Fruit fly (Drosophila melanogaster) whole organism, embryonic: Measurements from ENCODE around the gene fln.

ENCODE experiments used
- B-H2 ChIP-seq: fragments of 200-800 bp; sonication (Bioruptor generic); optimal IDR thresholded peaks from 2 replicates; lab custom pipeline; 2018; ENCODE audit warnings: missing biosample characterization, mild to moderate bottlenecking, missing genetic modification characterization
- CG1024 ChIP-seq: fragments of 200-800 bp; sonication (Bioruptor generic); IDR thresholded peaks from 2 replicates; pipeline ENCODE4 v1.3.6; 2022; ENCODE audit warnings: missing biosample characterization, missing genetic modification characterization
- CG10959 ChIP-seq: fragments of 200-800 bp; sonication (Bioruptor generic); IDR thresholded peaks from 2 replicates; pipeline ENCODE4 v1.3.6; 2022; ENCODE audit warnings: missing biosample characterization, missing genetic modification characterization
- CG11560 ChIP-seq: fragments of 200-800 bp; sonication (Bioruptor generic); IDR thresholded peaks from 3 replicates; pipeline ENCODE4 v1.3.6; 2022; ENCODE audit warnings: missing biosample characterization, missing genetic modification characterization
- CG14050 ChIP-seq: fragments of 200-800 bp; sonication (Bioruptor generic); IDR thresholded peaks from 3 replicates; pipeline ENCODE4 v1.3.6; 2022; ENCODE audit warnings: missing biosample characterization, missing genetic modification characterization
- CG1529 ChIP-seq: fragments of 200-800 bp; sonication (Bioruptor generic); optimal IDR thresholded peaks from 3 replicates; lab custom pipeline; 2018; ENCODE audit warnings: missing biosample characterization, missing genetic modification characterization
- CG1602 ChIP-seq: fragments of 200-800 bp; sonication (Bioruptor generic); optimal IDR thresholded peaks from 3 replicates; lab custom pipeline; 2016; ENCODE audit warnings: missing biosample characterization, missing genetic modification characterization
- CG16779 ChIP-seq: fragments of 200-800 bp; sonication (Bioruptor generic); IDR thresholded peaks from 2 replicates; pipeline ENCODE4 v1.3.6; 2022; ENCODE audit warnings: missing biosample characterization, missing genetic modification characterization
- CG17361 ChIP-seq: fragments of 200-800 bp; sonication (Bioruptor generic); IDR thresholded peaks from 3 replicates; pipeline ENCODE4 v1.3.6; 2022; ENCODE audit warnings: missing biosample characterization, missing genetic modification characterization
- CG18262 ChIP-seq: fragments of 200-800 bp; optimal IDR thresholded peaks from 3 replicates; lab custom pipeline; 2019; ENCODE audit warnings: missing biosample characterization, mild to moderate bottlenecking, missing genetic modification characterization, moderate library complexity
- CG3065 ChIP-seq: fragments of 200-800 bp; sonication (Bioruptor generic); optimal IDR thresholded peaks from 2 replicates; lab custom pipeline; 2016; ENCODE audit warnings: missing biosample characterization, missing genetic modification characterization
- CG5245 ChIP-seq: fragments of 200-800 bp; sonication (Bioruptor generic); optimal IDR thresholded peaks from 3 replicates; lab custom pipeline; 2016; ENCODE audit warnings: missing biosample characterization, missing genetic modification characterization
- CG6854 ChIP-seq: fragments of 200-800 bp; sonication (Bioruptor generic); optimal IDR thresholded peaks from 3 replicates; lab custom pipeline; 2017; ENCODE audit warnings: missing biosample characterization, mild to moderate bottlenecking, missing genetic modification characterization
- CG7745 ChIP-seq: fragments of 200-800 bp; sonication (Bioruptor generic); optimal IDR thresholded peaks from 2 replicates; lab custom pipeline; 2018; ENCODE audit warnings: missing biosample characterization, mild to moderate bottlenecking, missing genetic modification characterization, moderate library complexity
- Chrac-16 ChIP-seq: fragments of 200-800 bp; sonication (Bioruptor generic); optimal IDR thresholded peaks from 3 replicates; lab custom pipeline; 2016; ENCODE audit warnings: missing biosample characterization, missing genetic modification characterization
- Dip3 ChIP-seq: fragments of 200-800 bp; sonication (Bioruptor generic); optimal IDR thresholded peaks from 3 replicates; lab custom pipeline; 2016; ENCODE audit warnings: missing biosample characterization, missing genetic modification characterization
- Fer2 ChIP-seq: fragments of 200-800 bp; sonication (Bioruptor generic); optimal IDR thresholded peaks from 2 replicates; lab custom pipeline; 2018; ENCODE audit warnings: missing biosample characterization, mild to moderate bottlenecking, missing genetic modification characterization, moderate library complexity
- GATAe ChIP-seq: fragments of 200-800 bp; sonication (Bioruptor generic); conservative IDR thresholded peaks from 2 replicates; pipeline ENCODE4 v1.3.6; 2022; ENCODE audit warnings: missing biosample characterization, missing genetic modification characterization
- HLHmδ ChIP-seq: fragments of 200-800 bp; sonication (Bioruptor generic); optimal IDR thresholded peaks from 2 replicates; lab custom pipeline; 2018; ENCODE audit warnings: missing biosample characterization, mild to moderate bottlenecking, missing genetic modification characterization, moderate library complexity
- Hr78 ChIP-seq, 2 experiments: fragments of 200-800 bp in 1 of 2; fragments of >200 bp in 1 of 2; sonication (Bioruptor generic) in 1 of 2; optimal IDR thresholded peaks; 2 replicates each; lab custom pipeline; 2017 to 2019; ENCODE audit warnings: missing biosample characterization in 2 of 2, missing genetic modification characterization in 2 of 2, mild to moderate bottlenecking in 1 of 2, moderate library complexity in 1 of 2
- Rfx ChIP-seq: fragments of 200-800 bp; sonication (Bioruptor generic); IDR thresholded peaks from 2 replicates; pipeline ENCODE4 v1.3.6; 2022; ENCODE audit warnings: missing biosample characterization, missing genetic modification characterization
- Sox100B ChIP-seq: fragments of 200-800 bp; sonication (Bioruptor generic); optimal IDR thresholded peaks from 3 replicates; lab custom pipeline; 2018; ENCODE audit warnings: missing biosample characterization, mild to moderate bottlenecking, missing genetic modification characterization
- Sry-δ ChIP-seq: fragments of 200-800 bp; sonication (Bioruptor generic); optimal IDR thresholded peaks from 2 replicates; lab custom pipeline; 2016; ENCODE audit warnings: missing biosample characterization, missing genetic modification characterization
- al ChIP-seq: fragments of 200-800 bp; sonication (Bioruptor generic); IDR thresholded peaks from 2 replicates; pipeline ENCODE4 v1.3.6; 2022; ENCODE audit warnings: missing biosample characterization, missing genetic modification characterization
- aop ChIP-seq: fragments of 200-800 bp; sonication (Bioruptor generic); IDR thresholded peaks from 2 replicates; pipeline ENCODE4 v1.3.6; 2022; ENCODE audit warnings: missing biosample characterization, missing genetic modification characterization
- bowl ChIP-seq: fragments of 200-800 bp; sonication (Bioruptor generic); IDR thresholded peaks from 2 replicates; pipeline ENCODE4 v1.3.6; 2022; ENCODE audit warnings: missing biosample characterization, missing genetic modification characterization
- cas ChIP-seq: fragments of 200-800 bp; sonication (Bioruptor generic); IDR thresholded peaks from 2 replicates; pipeline ENCODE4 v1.3.6; 2022; ENCODE audit warnings: missing biosample characterization, missing genetic modification characterization
- dimm ChIP-seq: fragments of 200-800 bp; sonication (Bioruptor generic); IDR thresholded peaks from 2 replicates; pipeline ENCODE4 v1.3.6; 2022; ENCODE audit warnings: missing biosample characterization, missing genetic modification characterization
- disco-r ChIP-seq: fragments of 200-800 bp; sonication (Bioruptor generic); optimal IDR thresholded peaks from 2 replicates; lab custom pipeline; 2016; ENCODE audit warnings: missing biosample characterization, missing genetic modification characterization
- dpn ChIP-seq, 2 experiments: fragments of 200-800 bp; sonication (Bioruptor generic); optimal IDR thresholded peaks; 3 replicates each; lab custom pipeline; 2016; ENCODE audit warnings: missing biosample characterization in 2 of 2, missing genetic modification characterization in 2 of 2
- exex ChIP-seq: fragments of 200-800 bp; sonication (Bioruptor generic); optimal IDR thresholded peaks from 4 replicates; lab custom pipeline; 2018; ENCODE audit warnings: missing biosample characterization, mild to moderate bottlenecking, missing genetic modification characterization, moderate library complexity
- fd3F ChIP-seq: fragments of 200-800 bp; sonication (Bioruptor generic); optimal IDR thresholded peaks from 2 replicates; lab custom pipeline; 2018; ENCODE audit warnings: missing biosample characterization, mild to moderate bottlenecking, missing genetic modification characterization, moderate library complexity
- fru ChIP-seq: fragments of >200 bp; optimal IDR thresholded peaks from 2 replicates; lab custom pipeline; 2017
- fu2 ChIP-seq: fragments of 200-800 bp; sonication (Bioruptor generic); optimal IDR thresholded peaks from 2 replicates; lab custom pipeline; 2016; ENCODE audit warnings: missing biosample characterization, missing genetic modification characterization
- gcm2 ChIP-seq: fragments of 200-800 bp; sonication (Bioruptor generic); optimal IDR thresholded peaks from 2 replicates; lab custom pipeline; 2016; ENCODE audit warnings: missing biosample characterization, missing genetic modification characterization
- inv ChIP-seq: fragments of 200-800 bp; sonication (Bioruptor generic); IDR thresholded peaks from 2 replicates; pipeline ENCODE4 v1.3.6; 2022; ENCODE audit warnings: missing biosample characterization, missing genetic modification characterization; ENCODE audit not compliant: partially characterized antibody
- jumu ChIP-seq: fragments of 200-800 bp; sonication (Bioruptor generic); optimal IDR thresholded peaks from 3 replicates; lab custom pipeline; 2016; ENCODE audit warnings: missing biosample characterization, missing genetic modification characterization
- klu ChIP-seq: fragments of 200-800 bp; sonication (Bioruptor generic); IDR thresholded peaks from 2 replicates; pipeline ENCODE4 v1.3.6; 2022; ENCODE audit warnings: missing biosample characterization, missing genetic modification characterization
- lola ChIP-seq, 3 experiments: fragments of >200 bp in 2 of 3; fragments of 200-800 bp in 1 of 3; sonication (Bioruptor generic) in 1 of 3; optimal IDR thresholded peaks; 2 replicates each; lab custom pipeline; 2017 to 2019; ENCODE audit warnings: missing biosample characterization in 3 of 3, missing genetic modification characterization in 3 of 3, mild to moderate bottlenecking in 1 of 3, moderate library complexity in 1 of 3
- lov ChIP-seq, 2 experiments: fragments of 200-800 bp in 1 of 2; fragments of >200 bp in 1 of 2; sonication (Bioruptor generic) in 1 of 2; IDR thresholded peaks in 1 of 2; optimal IDR thresholded peaks in 1 of 2; 2 replicates in 1 of 2; 3 replicates in 1 of 2; pipeline versions ENCODE4 v1.3.6 to Lab custom; 2017 to 2022; ENCODE audit warnings: missing biosample characterization in 1 of 2, missing genetic modification characterization in 1 of 2
- mam ChIP-seq: fragments of 200-800 bp; sonication (Bioruptor generic); optimal IDR thresholded peaks from 3 replicates; lab custom pipeline; 2016; ENCODE audit warnings: missing biosample characterization, missing genetic modification characterization
- nmo ChIP-seq: fragments of 200-800 bp; sonication (Bioruptor generic); optimal IDR thresholded peaks from 2 replicates; lab custom pipeline; 2018; ENCODE audit warnings: missing biosample characterization, mild to moderate bottlenecking, missing genetic modification characterization, moderate library complexity
- pb ChIP-seq: fragments of 200-800 bp; sonication (Bioruptor generic); optimal IDR thresholded peaks from 3 replicates; lab custom pipeline; 2016; ENCODE audit warnings: missing biosample characterization, missing genetic modification characterization
- prd ChIP-seq, 3 experiments: fragments of >200 bp in 2 of 3; fragments of 200-800 bp in 1 of 3; sonication (Bioruptor generic) in 1 of 3; optimal IDR thresholded peaks in 2 of 3; IDR thresholded peaks in 1 of 3; 2 replicates in 2 of 3; 3 replicates in 1 of 3; pipeline versions ENCODE4 v1.3.6 to Lab custom; 2017 to 2022; ENCODE audit warnings: missing biosample characterization in 1 of 3, missing genetic modification characterization in 1 of 3
- schlank ChIP-seq: fragments of 200-800 bp; sonication (Bioruptor generic); optimal IDR thresholded peaks from 2 replicates; lab custom pipeline; 2018; ENCODE audit warnings: missing biosample characterization, mild to moderate bottlenecking, missing genetic modification characterization
- tap ChIP-seq: fragments of 200-800 bp; optimal IDR thresholded peaks from 3 replicates; lab custom pipeline; 2019; ENCODE audit warnings: missing biosample characterization, mild to moderate bottlenecking, missing genetic modification characterization, moderate library complexity
- tio ChIP-seq: fragments of 200-800 bp; sonication (Bioruptor generic); optimal IDR thresholded peaks from 2 replicates; lab custom pipeline; 2017; ENCODE audit warnings: missing biosample characterization, missing genetic modification characterization, inconsistent platforms
- tll ChIP-seq, 2 experiments: fragments of 200-800 bp in 1 of 2; fragments of >200 bp in 1 of 2; sonication (Bioruptor generic) in 1 of 2; optimal IDR thresholded peaks; 2 replicates each; lab custom pipeline; 2017 to 2019; ENCODE audit warnings: missing biosample characterization in 2 of 2, missing genetic modification characterization in 2 of 2, mild to moderate bottlenecking in 1 of 2, moderate library complexity in 1 of 2
- trem ChIP-seq: fragments of 200-800 bp; optimal IDR thresholded peaks from 3 replicates; lab custom pipeline; 2019; ENCODE audit warnings: missing biosample characterization, mild to moderate bottlenecking, missing genetic modification characterization, moderate library complexity
- wek ChIP-seq: fragments of 200-800 bp; sonication (Bioruptor generic); optimal IDR thresholded peaks from 3 replicates; lab custom pipeline; 2018; ENCODE audit warnings: missing biosample characterization, mild to moderate bottlenecking, missing genetic modification characterization, moderate library complexity

The fln gene

DNA sequence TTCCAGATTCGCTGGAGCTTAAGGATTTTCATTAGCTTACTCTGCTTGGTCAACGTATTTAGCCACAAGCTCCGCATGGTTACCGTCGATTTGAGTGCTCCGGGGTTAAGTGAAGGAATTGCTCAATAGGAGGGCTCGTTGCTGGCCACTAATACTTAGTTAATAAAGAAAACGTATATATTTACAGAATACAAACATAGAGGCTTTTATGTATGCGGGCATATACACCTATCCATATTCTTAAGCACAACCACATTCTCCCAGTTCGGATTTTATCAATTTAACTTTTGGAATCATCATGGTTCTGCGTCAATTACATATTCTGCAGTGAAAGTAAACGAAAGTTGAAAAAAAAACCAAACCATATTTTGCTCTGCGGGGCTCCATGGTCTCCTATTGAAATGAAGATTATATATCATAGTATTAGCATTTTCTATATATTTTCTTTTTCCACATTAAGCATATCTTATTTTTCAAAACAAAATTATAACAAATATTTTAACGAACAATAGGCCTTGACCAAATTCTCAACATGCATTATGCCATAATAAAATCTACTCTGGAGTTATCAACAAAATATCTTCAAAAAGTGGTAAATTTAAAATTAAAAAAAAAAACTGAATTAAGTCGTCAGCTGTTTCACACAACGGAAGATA lies 9.2 kb upstream of the fln start, which contains the start of the genes Tom20 and Gabat (continued):
- TF ChIP-seq tll (GFP tag; optimal IDR thresholded peaks at IDR 0.05; lab: Kevin White, UChicago): no peak
- no peak for TF ChIP-seq CG5245 (GFP tag; lab: Kevin White, UChicago)
- peak; percentile 13 for TF ChIP-seq exex (tag; lab: Kevin White, UChicago)
- no peak for TF ChIP-seq lov (optimal IDR thresholded peaks at IDR 0.05; lab: Kevin White, UChicago)
- TF ChIP-seq lov (GFP tag; IDR thresholded peaks at IDR 0.05; lab: Robert Waterston, UW): no peak
- TF ChIP-seq Rfx (GFP tag; lab: Robert Waterston, UW): no peak
- no peak for TF ChIP-seq prd (optimal IDR thresholded peaks at IDR 0.05; lab: Kevin White, UChicago)
- TF ChIP-seq prd (GFP tag; IDR thresholded peaks at IDR 0.05; lab: Robert Waterston, UW): no peak
- no peak for TF ChIP-seq Dip3 (GFP tag; lab: Kevin White, UChicago)
- TF ChIP-seq tap (tag; lab: Kevin White, UChicago): no peak
- no peak for TF ChIP-seq CG1024 (GFP tag; lab: Robert Waterston, UW)
- TF ChIP-seq tio: no peak
- no peak for TF ChIP-seq HLHmδ (GFP tag; lab: Kevin White, UChicago)
- no peak for TF ChIP-seq GATAe (GFP tag; lab: Robert Waterston, UW)
- peak; percentile 26 for TF ChIP-seq Sox100B (GFP tag; lab: Kevin White, UChicago)
- no peak for TF ChIP-seq Sry-δ (GFP tag; lab: Kevin White, UChicago)
- TF ChIP-seq schlank: no peak
- no peak for TF ChIP-seq CG18262 (tag; lab: Kevin White, UChicago)
- no peak for TF ChIP-seq wek (GFP tag; lab: Kevin White, UChicago)
- no peak for TF ChIP-seq fu2 (GFP tag; lab: Kevin White, UChicago)
- TF ChIP-seq gcm2: no peak
- TF ChIP-seq fru (lab: Kevin White, UChicago): no peak
- TF ChIP-seq klu (GFP tag; lab: Robert Waterston, UW): no peak
- no peak for TF ChIP-seq CG1529 (GFP tag; lab: Kevin White, UChicago)
- peak; percentile 12 for TF ChIP-seq fd3F (GFP tag; lab: Kevin White, UChicago)
- no peak for TF ChIP-seq bowl (GFP tag; lab: Robert Waterston, UW)
- TF ChIP-seq CG6854: no peak
- no peak for TF ChIP-seq CG1602 (GFP tag; lab: Kevin White, UChicago)
- no peak for TF ChIP-seq inv (GFP tag; lab: Robert Waterston, UW)
- no peak for TF ChIP-seq CG10959 (GFP tag; lab: Robert Waterston, UW)
- TF ChIP-seq B-H2 (GFP tag; lab: Kevin White, UChicago): peak; percentile 42
- no peak for TF ChIP-seq al (GFP tag; lab: Robert Waterston, UW)
- TF ChIP-seq CG17361 (GFP tag; lab: Robert Waterston, UW): no peak
- TF ChIP-seq cas (GFP tag; lab: Robert Waterston, UW): no peak
- TF ChIP-seq CG7745 (tag; lab: Kevin White, UChicago): no peak
- TF ChIP-seq trem (tag; lab: Kevin White, UChicago): no peak
- no peak for TF ChIP-seq disco-r
- TF ChIP-seq dimm (GFP tag; lab: Robert Waterston, UW): no peak
- TF ChIP-seq dpn (GFP tag; optimal IDR thresholded peaks at IDR 0.05; lab: Kevin White, UChicago): no peak
- TF ChIP-seq mam: no peak
- TF ChIP-seq Hr78 (GFP tag; optimal IDR thresholded peaks at IDR 0.05; lab: Kevin White, UChicago): no peak
- TF ChIP-seq CG16779 (GFP tag; lab: Robert Waterston, UW): no peak
- no peak for TF ChIP-seq Chrac-16
- TF ChIP-seq jumu (GFP tag; lab: Kevin White, UChicago): no peak
- TF ChIP-seq lola (GFP tag; optimal IDR thresholded peaks at IDR 0.05; lab: Kevin White, UChicago): peak in 1 of 3 experiments; percentile 43
- TF ChIP-seq nmo (GFP tag; lab: Kevin White, UChicago): no peak
- peak; percentile 28 for TF ChIP-seq Fer2 (tag; lab: Kevin White, UChicago)
- TF ChIP-seq aop: no peak
- no peak for TF ChIP-seq CG14050 (GFP tag; lab: Robert Waterston, UW)
- TF ChIP-seq pb: no peak
- TF ChIP-seq CG3065 (GFP tag; lab: Kevin White, UChicago): no peak
- no peak for TF ChIP-seq CG11560 (tag; lab: Robert Waterston, UW)
